Worm (Caenorhabditis elegans) whole organism, dauer: ENCODE data around the gene Y4C6B.2.

Experiments used
- unc-62 ChIP-seq: sonication (generic microtip); optimal IDR thresholded peaks from 2 replicates; lab custom pipeline; 2017; ENCODE audit warnings: missing biosample characterization, missing genetic modification reagents, missing genetic modification characterization

Gene Y4C6B.2

DNA sequence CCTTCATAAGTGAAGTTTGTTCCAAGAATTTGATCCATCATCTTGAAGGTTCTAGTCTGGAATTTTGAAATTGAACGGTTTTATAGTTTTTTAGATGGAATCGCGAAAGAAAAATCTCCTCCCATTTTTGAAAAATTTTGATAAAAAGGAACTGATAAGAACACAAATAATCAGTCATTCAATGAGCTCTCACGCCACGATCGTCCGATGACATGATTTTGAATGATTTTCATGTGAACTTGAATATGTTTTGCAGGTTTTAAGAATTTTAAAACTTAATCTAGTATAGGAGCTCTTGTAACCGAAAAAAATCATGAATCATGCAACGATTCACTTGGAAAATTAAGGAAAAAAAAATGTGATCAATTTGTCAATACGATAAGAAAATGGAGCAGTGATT lies 37.7 kb downstream of the Y4C6B.2 start, which contains the start of gene elo-5:
Gene elo-5 (minus strand): TSS at position 56 of the 400 bp plus-strand sequence.
- no peak for TF ChIP-seq unc-62

DNA sequence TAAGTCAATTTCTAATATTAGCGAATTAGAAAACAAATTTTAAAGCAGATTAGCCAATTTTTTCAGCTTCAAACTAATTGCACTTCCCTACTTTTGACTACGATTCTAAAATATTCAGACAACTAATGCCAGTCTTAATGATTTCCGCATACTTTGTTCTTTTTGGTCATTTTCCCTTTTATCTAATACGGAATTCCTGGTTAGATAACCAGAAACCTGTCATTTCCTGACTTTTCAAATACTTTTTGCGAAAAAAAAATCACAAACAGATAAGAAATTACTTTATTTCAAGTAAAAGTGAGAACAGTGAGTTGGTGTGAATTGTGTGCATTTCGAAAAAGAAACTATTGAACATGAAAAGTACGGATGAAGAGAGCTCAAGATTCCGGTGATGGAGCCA lies 40.8 kb downstream of the Y4C6B.2 start:
- TF ChIP-seq unc-62, result no peak

ce11 chrIV:5381334-5381733 lies 42.0 kb downstream of the Y4C6B.2 start, which contains the start of gene F41H10.2:
F41H10.2 (plus strand) TSS chrIV:5381634.
- TF ChIP-seq unc-62, result no peak

- TF ChIP-seq unc-62, result no peak
Measured at ce11 chrIV:5382609-5383008, 43.2 kb downstream of the Y4C6B.2 start, which contains the start of gene F41H10.1. F41H10.1 (plus strand) TSS chrIV:5382909.

DNA sequence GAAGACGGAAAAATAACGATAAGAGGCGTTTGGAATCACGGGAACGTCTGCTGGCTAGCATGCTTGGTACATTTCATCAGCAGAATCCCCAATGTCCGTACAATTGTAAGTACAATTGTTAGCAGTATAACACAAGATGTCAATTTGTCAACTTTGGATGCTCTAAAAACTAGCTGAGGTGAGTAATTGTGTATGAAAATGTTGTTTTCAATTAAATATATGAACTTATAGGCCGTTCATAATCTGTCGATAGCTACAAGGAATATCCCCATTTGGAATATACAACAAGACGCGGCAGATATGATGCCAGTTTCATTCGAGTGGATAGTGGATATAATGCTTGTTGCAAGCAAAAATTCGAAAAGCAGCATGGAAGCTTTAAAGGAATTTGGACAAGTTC lies 45.6 kb downstream of the Y4C6B.2 start, which contains the start of gene F41H10.12:
Gene F41H10.12 (plus strand): TSS at position 301 of the 400 bp plus-strand sequence.
- TF ChIP-seq unc-62, result no peak

DNA sequence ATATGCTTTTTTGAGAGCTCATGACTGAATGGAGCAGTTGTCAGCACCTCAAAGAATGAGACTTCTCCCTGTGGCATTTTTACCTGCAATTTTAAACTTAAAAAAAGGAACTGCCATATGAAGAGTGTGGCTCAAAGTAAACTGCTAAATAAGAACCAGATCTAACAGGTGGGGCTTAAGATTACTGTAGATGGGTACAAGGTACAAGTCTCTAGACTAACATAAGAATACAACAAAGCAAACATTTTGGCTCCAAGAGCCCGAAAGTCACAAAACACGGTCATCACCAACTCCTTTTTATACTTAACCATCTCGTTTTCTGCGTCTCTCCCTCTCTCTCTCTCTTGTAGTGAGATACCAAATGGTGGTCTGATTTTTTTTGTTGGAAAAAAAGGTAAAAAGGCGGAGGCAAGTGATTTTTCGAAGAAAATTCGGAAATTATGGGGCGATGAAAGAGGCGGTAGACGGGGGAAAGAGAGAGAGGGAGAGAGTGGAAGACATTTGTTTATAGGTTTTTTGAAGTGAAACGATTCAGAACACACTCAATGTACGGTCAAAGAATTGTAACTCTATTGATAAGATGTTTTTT lies 49.2 kb downstream of the Y4C6B.2 start, which contains the start of gene elo-6:
Gene elo-6 (minus strand): TSS at position 83 of the 589 bp plus-strand sequence.
- TF ChIP-seq unc-62, result no peak

ce11 chrIV:5389951-5390350 lies 50.6 kb downstream of the Y4C6B.2 start:
- TF ChIP-seq unc-62, result no peak

- TF ChIP-seq unc-62, result no peak
Measured at ce11 chrIV:5391507-5392057, 52.2 kb downstream of the Y4C6B.2 start, which contains the start of the genes htp-1 and ZK616.5. htp-1 (minus strand) TSS chrIV:5391557. ZK616.5 (plus strand) TSS chrIV:5391929.

DNA sequence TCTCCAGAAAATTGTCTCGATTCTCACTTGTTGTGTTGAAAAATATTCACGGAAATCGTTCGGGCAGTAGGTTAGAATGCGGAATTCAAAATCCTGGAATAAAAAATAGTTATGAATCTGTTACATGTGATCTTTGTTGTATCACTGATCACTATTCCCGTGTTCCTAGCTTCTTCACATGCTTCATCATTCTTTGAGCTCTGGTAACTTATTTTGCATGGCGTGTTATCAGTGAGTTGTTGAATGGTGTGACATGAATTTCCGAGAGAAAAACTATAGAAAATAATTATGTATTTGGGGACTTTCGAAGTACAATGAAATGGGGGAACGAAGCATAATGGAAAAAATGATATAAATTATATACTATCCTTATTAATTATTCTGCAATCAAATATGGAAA lies 54.2 kb downstream of the Y4C6B.2 start:
- TF ChIP-seq unc-62, result no peak
